Worm (Caenorhabditis elegans): ENCODE results near the gene grl-21.
A peak's percentile ranks its signal among the peaks of the same experiment; 100 is the strongest.

DNA sequence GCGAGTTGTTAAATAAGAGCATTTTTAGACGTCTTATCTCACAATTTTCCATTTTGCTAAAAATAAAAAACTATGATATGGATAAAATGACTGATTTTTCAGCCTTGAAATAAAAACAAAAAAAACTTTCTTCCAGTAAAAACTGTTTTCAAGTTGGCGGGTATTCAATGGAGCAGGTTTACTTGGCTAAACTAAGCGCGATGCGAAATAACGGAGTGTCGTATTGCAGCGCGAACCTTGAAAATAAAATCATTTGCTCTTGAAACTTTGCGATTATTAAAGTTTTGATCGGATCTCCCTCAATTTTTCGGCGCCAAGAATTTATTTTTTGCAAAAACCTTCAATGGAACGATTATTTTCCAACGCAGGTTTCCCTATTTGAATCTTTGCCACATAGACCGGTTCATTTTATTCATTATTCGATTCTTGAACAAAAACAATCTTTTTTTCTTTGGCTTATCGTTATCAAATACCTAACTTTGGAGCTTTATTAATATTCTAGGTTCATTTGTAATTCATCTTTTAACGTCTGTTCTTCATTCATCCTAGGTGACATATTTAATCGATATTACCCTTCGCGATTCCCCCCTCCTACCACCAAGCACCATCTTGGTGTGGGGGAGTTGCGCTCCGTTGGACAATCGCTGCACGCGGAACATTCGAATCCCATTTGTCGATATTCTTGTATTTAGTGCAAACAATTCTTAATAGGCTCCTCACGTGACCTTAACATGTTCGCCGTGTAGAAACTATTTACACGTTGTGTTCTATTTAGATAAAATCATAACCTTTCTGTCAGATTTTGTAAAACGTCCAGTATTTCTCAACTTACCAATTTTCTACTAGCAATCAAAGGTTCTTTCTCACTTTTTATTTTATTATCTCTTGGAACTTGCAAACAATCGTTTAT lies 2.5 kb upstream of the grl-21 start, which contains the start of the genes orc-5 and cyb-1:
- no peak for TF ChIP-seq fos-1 (tag; optimal IDR thresholded peaks at IDR 0.05)
- peak; percentile 90 for TF ChIP-seq pha-4 (tag; optimal IDR thresholded peaks at IDR 0.05)
- TF ChIP-seq nhr-28 (tag; optimal IDR thresholded peaks at IDR 0.05), result no peak
- TF ChIP-seq aly-2 (tag; optimal IDR thresholded peaks at IDR 0.05), result no peak
- no peak for TF ChIP-seq unc-62 (GFP tag; optimal IDR thresholded peaks at IDR 0.05)
- TF ChIP-seq ceh-82 (tag; optimal IDR thresholded peaks at IDR 0.05), result no peak
- no peak for TF ChIP-seq zag-1 (tag; optimal IDR thresholded peaks at IDR 0.05)
- peak; percentile 73 for TF ChIP-seq lin-39 (tag; optimal IDR thresholded peaks at IDR 0.05)
- TF ChIP-seq nhr-12 (tag; optimal IDR thresholded peaks at IDR 0.05), result no peak
- no peak for TF ChIP-seq ztf-11 (tag; optimal IDR thresholded peaks at IDR 0.05)
- peak; percentile 69 for TF ChIP-seq nhr-25 (tag; optimal IDR thresholded peaks at IDR 0.05)
- TF ChIP-seq lsy-12 (tag; optimal IDR thresholded peaks at IDR 0.05), result no peak
- no peak for TF ChIP-seq nhr-77 (tag; optimal IDR thresholded peaks at IDR 0.05)
- TF ChIP-seq ztf-4 (tag; optimal IDR thresholded peaks at IDR 0.05), result no peak

All from whole organism, L3 larva.